Fruit fly (Drosophila melanogaster): ENCODE data around the gene Ubx.

Gene Ubx

DNA sequence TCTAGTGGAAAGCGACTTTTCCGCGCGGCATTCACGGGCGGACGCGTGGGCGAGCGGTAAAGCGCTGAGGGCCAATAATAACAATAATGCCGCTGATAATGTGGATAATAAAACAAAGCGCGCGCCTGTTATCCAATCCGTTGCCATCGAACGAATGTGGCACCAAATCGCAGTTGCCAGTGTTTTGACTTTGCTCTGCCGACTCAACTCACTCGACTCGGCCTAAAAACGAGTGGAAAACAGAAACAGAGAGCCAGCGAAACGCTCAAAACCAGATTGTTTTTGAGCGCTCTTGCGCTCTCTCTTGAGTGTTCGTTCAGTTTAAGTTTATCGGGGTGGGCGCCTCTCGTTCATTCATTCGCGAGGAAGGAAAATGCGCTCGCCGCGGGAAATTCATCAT is at the start of gene Ubx (continued):
- no peak for TF ChIP-seq CG18011 (GFP tag; optimal IDR thresholded peaks at IDR 0.05)
- no peak for TF ChIP-seq D (optimal IDR thresholded peaks at IDR 0.05)
- no peak for TF ChIP-seq D (GFP tag; optimal IDR thresholded peaks at IDR 0.05)
- no peak for TF ChIP-seq Atf-2 (GFP tag; optimal IDR thresholded peaks at IDR 0.05)
- TF ChIP-seq tup (GFP tag; optimal IDR thresholded peaks at IDR 0.05) = no peak
- TF ChIP-seq Ravus (GFP tag; IDR thresholded peaks at IDR 0.05) = no peak
- peak; percentile 86 for TF ChIP-seq sens (GFP tag)
- peak; percentile 81 for TF ChIP-seq bbx (GFP tag; IDR thresholded peaks at IDR 0.05; ENCODE audit: partially characterized antibody)
- no peak for TF ChIP-seq YL-1 (GFP tag; optimal IDR thresholded peaks at IDR 0.05)
- peak in 1 of 2 experiments; percentile 53 for TF ChIP-seq tll (GFP tag; optimal IDR thresholded peaks at IDR 0.05)
- no peak for TF ChIP-seq pfk (GFP tag; optimal IDR thresholded peaks at IDR 0.05)
- TF ChIP-seq CG17328 (GFP tag; IDR thresholded peaks at IDR 0.05) = 0 out of 2 replicates have a peak, but pooled peaks have one; percentile 5
- no peak for TF ChIP-seq HLHmδ (GFP tag; optimal IDR thresholded peaks at IDR 0.05)
- TF ChIP-seq kni (GFP tag; optimal IDR thresholded peaks at IDR 0.05) = peak; percentile 42
- no peak for TF ChIP-seq CG3726 (GFP tag; IDR thresholded peaks at IDR 0.05)
- no peak for TF ChIP-seq CG9817 (tag; optimal IDR thresholded peaks at IDR 0.05)
- no peak for TF ChIP-seq CG12942 (GFP tag; optimal IDR thresholded peaks at IDR 0.05)
- no peak for TF ChIP-seq nerfin-2 (GFP tag; IDR thresholded peaks at IDR 0.05; ENCODE audit: partially characterized antibody)
- no peak for TF ChIP-seq CG9727 (GFP tag; optimal IDR thresholded peaks at IDR 0.05)
- TF ChIP-seq exex (tag; optimal IDR thresholded peaks at IDR 0.05) = no peak
- no peak for TF ChIP-seq Ptx1 (GFP tag; IDR thresholded peaks at IDR 0.05)
- TF ChIP-seq twi (tag; optimal IDR thresholded peaks at IDR 0.05) = peak; percentile 8
- TF ChIP-seq CG31441 (GFP tag; IDR thresholded peaks at IDR 0.05) = no peak
- TF ChIP-seq CG15479 (GFP tag; optimal IDR thresholded peaks at IDR 0.05) = no peak
- TF ChIP-seq CG18476 (GFP tag; optimal IDR thresholded peaks at IDR 0.05) = no peak
- TF ChIP-seq Trl (optimal IDR thresholded peaks at IDR 0.05) = peak; percentile 58 to 76
- TF ChIP-seq Trl (GFP tag; optimal IDR thresholded peaks at IDR 0.05) = no peak
- TF ChIP-seq Tbp (GFP tag; optimal IDR thresholded peaks at IDR 0.05) = no peak
- TF ChIP-seq lmd (GFP tag; IDR thresholded peaks at IDR 0.05) = no peak
- TF ChIP-seq ems (GFP tag; optimal IDR thresholded peaks at IDR 0.05) = no peak
- TF ChIP-seq Lim3 (GFP tag; IDR thresholded peaks at IDR 0.05) = no peak
- 0 out of 3 replicates have a peak, but pooled peaks have one; percentile 27 for TF ChIP-seq Opbp (GFP tag; IDR thresholded peaks at IDR 0.05; ENCODE audit: partially characterized antibody)
- no peak for TF ChIP-seq CG14050 (GFP tag; IDR thresholded peaks at IDR 0.05)
- TF ChIP-seq B-H2 (GFP tag; optimal IDR thresholded peaks at IDR 0.05) = no peak
- TF ChIP-seq sug (tag; optimal IDR thresholded peaks at IDR 0.05) = no peak
- TF ChIP-seq CG6791 (GFP tag; IDR thresholded peaks at IDR 0.05; ENCODE audit: partially characterized antibody) = no peak; the same call in 2 of the 3 replicates
- no peak for TF ChIP-seq CG31365 (tag; optimal IDR thresholded peaks at IDR 0.05)
- TF ChIP-seq CG1233 (GFP tag; optimal IDR thresholded peaks at IDR 0.05) = no peak
- no peak for TF ChIP-seq CG7987 (GFP tag; optimal IDR thresholded peaks at IDR 0.05)
- no peak for TF ChIP-seq CG17802 (tag; optimal IDR thresholded peaks at IDR 0.05)
- TF ChIP-seq CG13894 (tag; optimal IDR thresholded peaks at IDR 0.05) = no peak
- no peak for TF ChIP-seq BEAF-32 (GFP tag; optimal IDR thresholded peaks at IDR 0.05)
- no peak for TF ChIP-seq az2 (GFP tag; optimal IDR thresholded peaks at IDR 0.05)
- TF ChIP-seq fru (optimal IDR thresholded peaks at IDR 0.05) = no peak
- TF ChIP-seq slbo (GFP tag; IDR thresholded peaks at IDR 0.05) = no peak
- no peak for TF ChIP-seq CG2712 (tag; optimal IDR thresholded peaks at IDR 0.05)
- TF ChIP-seq CG12744 (GFP tag; optimal IDR thresholded peaks at IDR 0.05) = no peak
- peak; percentile 58 for TF ChIP-seq Med (GFP tag)
- TF ChIP-seq toy (GFP tag; IDR thresholded peaks at IDR 0.05) = no peak
- TF ChIP-seq mam (GFP tag; optimal IDR thresholded peaks at IDR 0.05) = no peak
- peak; percentile 10; the same call in 1 of the 2 replicates for TF ChIP-seq stc (GFP tag; IDR thresholded peaks at IDR 0.05)
- no peak for TF ChIP-seq CG18764 (GFP tag; optimal IDR thresholded peaks at IDR 0.05)

Data from whole organism, embryonic.